Worm (Caenorhabditis elegans): Measurements from ENCODE around the gene ugt-51.

ce11 chrV:5137919-5138318 lies 39.2 kb downstream of the ugt-51 start, which contains the start of gene F14F9.3:
- TF ChIP-seq him-1 (tag; optimal IDR thresholded peaks at IDR 0.05): no peak
- no peak for TF ChIP-seq dao-5 (tag; optimal IDR thresholded peaks at IDR 0.05)
- TF ChIP-seq W03F9.2 (tag; optimal IDR thresholded peaks at IDR 0.05): no peak

Measured in whole organism, L4/young adult.